Worm (Caenorhabditis elegans) whole organism, L1 larva: Measurements from ENCODE around the gene dpy-19.

Source experiments
- F16B12.6 ChIP-seq: fragments of 150-350 bp; optimal IDR thresholded peaks from 2 replicates; lab custom pipeline; 2014; ENCODE audit warnings: missing biosample characterization, missing genetic modification characterization
- aha-1 ChIP-seq: fragments of 150-350 bp; optimal IDR thresholded peaks from 2 replicates; lab custom pipeline; 2014; ENCODE audit warnings: missing biosample characterization, missing genetic modification characterization
- alr-1 ChIP-seq: fragments of 200-800 bp; sonication (Bioruptor generic); optimal IDR thresholded peaks from 2 replicates; lab custom pipeline; 2018; ENCODE audit warnings: borderline replicate concordance, mild to moderate bottlenecking, missing genetic modification characterization, missing compliant biosample characterization
- aly-2 ChIP-seq: fragments of 150-350 bp; optimal IDR thresholded peaks from 2 replicates; lab custom pipeline; 2014; ENCODE audit warnings: missing biosample characterization, missing genetic modification characterization
- blmp-1 ChIP-seq: fragments of 150-350 bp; optimal IDR thresholded peaks from 2 replicates; lab custom pipeline; 2014; ENCODE audit warnings: missing biosample characterization, missing genetic modification characterization
- ceh-82 ChIP-seq, 3 experiments: fragments of 150-350 bp in 1 of 3; sonication (generic microtip) in 2 of 3; optimal IDR thresholded peaks; 2 replicates each; lab custom pipeline; 2014 to 2017; ENCODE audit warnings: missing biosample characterization in 3 of 3, missing genetic modification characterization in 3 of 3
- ceh-88 ChIP-seq: fragments of 200-800 bp; sonication (Bioruptor generic); IDR thresholded peaks from 2 replicates; pipeline ENCODE4 v1.3.6; 2022; ENCODE audit warnings: missing genetic modification characterization, missing compliant biosample characterization
- dpl-1 ChIP-seq, 3 experiments: fragments of 150-350 bp in 2 of 3; sonication (generic microtip) in 1 of 3; optimal IDR thresholded peaks; 2 replicates each; lab custom pipeline; 2014 to 2017; ENCODE audit warnings: missing biosample characterization in 3 of 3, missing genetic modification characterization in 3 of 3, missing genetic modification reagents in 3 of 3
- egl-27 ChIP-seq, 2 experiments: fragments of 150-350 bp in 1 of 2; sonication (generic microtip); optimal IDR thresholded peaks; 3 replicates each; lab custom pipeline; 2017 to 2018; ENCODE audit warnings: missing biosample characterization in 2 of 2, missing genetic modification characterization in 2 of 2, missing genetic modification reagents in 2 of 2
- ets-5 ChIP-seq: fragments of 200-800 bp; sonication (Bioruptor generic); IDR thresholded peaks from 2 replicates; pipeline ENCODE4 v1.3.6; 2022; ENCODE audit warnings: missing genetic modification characterization, missing compliant biosample characterization
- fkh-10 ChIP-seq: sonication (generic microtip); optimal IDR thresholded peaks from 2 replicates; lab custom pipeline; 2017; ENCODE audit warnings: missing biosample characterization, missing genetic modification reagents, missing genetic modification characterization
- hpl-2 ChIP-seq: fragments of 150-350 bp; optimal IDR thresholded peaks from 2 replicates; lab custom pipeline; 2014; ENCODE audit warnings: missing biosample characterization, missing genetic modification reagents, missing genetic modification characterization
- jun-1 ChIP-seq: fragments of 150-350 bp; optimal IDR thresholded peaks from 2 replicates; lab custom pipeline; 2014; ENCODE audit warnings: missing biosample characterization, missing genetic modification reagents, missing genetic modification characterization
- lin-14 ChIP-seq: fragments of 200-800 bp; sonication (Bioruptor generic); optimal IDR thresholded peaks from 2 replicates; lab custom pipeline; 2018; ENCODE audit warnings: mild to moderate bottlenecking, missing genetic modification characterization, moderate library complexity, missing compliant biosample characterization
- lin-15B ChIP-seq: fragments of 150-350 bp; sonication (generic microtip); optimal IDR thresholded peaks from 3 replicates; lab custom pipeline; 2014; ENCODE audit warnings: missing biosample characterization, missing genetic modification characterization
- lin-35 ChIP-seq, 2 experiments: fragments of 150-350 bp; optimal IDR thresholded peaks; 2 replicates each; lab custom pipeline; 2014; ENCODE audit warnings: missing biosample characterization in 2 of 2, missing genetic modification characterization in 2 of 2, missing genetic modification reagents in 2 of 2
- lir-3 ChIP-seq: sonication (generic microtip); optimal IDR thresholded peaks from 2 replicates; lab custom pipeline; 2016; ENCODE audit warnings: mild to moderate bottlenecking, missing genetic modification characterization, moderate library complexity, missing compliant biosample characterization; ENCODE audit not compliant: poor library complexity
- mab-9 ChIP-seq: fragments of 200-800 bp; sonication (Bioruptor generic); IDR thresholded peaks from 2 replicates; pipeline ENCODE4 v1.3.6; 2022; ENCODE audit warnings: missing genetic modification reagents, missing genetic modification characterization, missing compliant biosample characterization
- mdl-1 ChIP-seq, 2 experiments: fragments of 150-350 bp; optimal IDR thresholded peaks; 2 replicates each; lab custom pipeline; 2014 to 2017; ENCODE audit warnings: missing biosample characterization in 2 of 2, missing genetic modification characterization in 2 of 2, inconsistent platforms in 1 of 2
- nhr-11 ChIP-seq: fragments of 150-350 bp; optimal IDR thresholded peaks from 2 replicates; lab custom pipeline; 2014; ENCODE audit warnings: missing biosample characterization, missing genetic modification characterization
- nhr-12 ChIP-seq: sonication (generic microtip); optimal IDR thresholded peaks from 2 replicates; lab custom pipeline; 2017; ENCODE audit warnings: missing biosample characterization, missing genetic modification characterization
- nhr-19 ChIP-seq: fragments of 200-800 bp; sonication (Bioruptor generic); conservative IDR thresholded peaks from 2 replicates; pipeline ENCODE4 v1.3.6; 2022; ENCODE audit warnings: missing genetic modification characterization, missing compliant biosample characterization
- nhr-237 ChIP-seq: fragments of 150-350 bp; optimal IDR thresholded peaks from 2 replicates; lab custom pipeline; 2014; ENCODE audit warnings: missing biosample characterization, missing genetic modification characterization
- nhr-28 ChIP-seq: fragments of 150-350 bp; optimal IDR thresholded peaks from 2 replicates; lab custom pipeline; 2014; ENCODE audit warnings: missing biosample characterization, missing genetic modification characterization
- nhr-71 ChIP-seq: sonication (generic microtip); optimal IDR thresholded peaks from 2 replicates; lab custom pipeline; 2016; ENCODE audit warnings: mild to moderate bottlenecking, missing genetic modification characterization, moderate library complexity, missing compliant biosample characterization
- nhr-76 ChIP-seq: sonication (generic microtip); optimal IDR thresholded peaks from 2 replicates; lab custom pipeline; 2017; ENCODE audit warnings: missing biosample characterization, missing genetic modification characterization
- nhr-77 ChIP-seq: fragments of 150-350 bp; optimal IDR thresholded peaks from 2 replicates; lab custom pipeline; 2014; ENCODE audit warnings: missing biosample characterization, missing genetic modification characterization
- nhr-84 ChIP-seq: sonication (generic microtip); optimal IDR thresholded peaks from 2 replicates; lab custom pipeline; 2017; ENCODE audit warnings: missing biosample characterization, missing genetic modification characterization
- nhr-85 ChIP-seq: sonication (generic microtip); peaks from one replicate; lab custom pipeline; 2016; ENCODE audit warnings: missing genetic modification characterization, inconsistent platforms, missing compliant biosample characterization
- nhr-90 ChIP-seq: sonication (generic microtip); optimal IDR thresholded peaks from 2 replicates; lab custom pipeline; 2016; ENCODE audit warnings: mild to moderate bottlenecking, missing genetic modification characterization, missing compliant biosample characterization; ENCODE audit not compliant: poor library complexity
- pag-3 ChIP-seq: sonication (generic microtip); optimal IDR thresholded peaks from 2 replicates; lab custom pipeline; 2017; ENCODE audit warnings: missing genetic modification characterization, mild to moderate bottlenecking, missing compliant biosample characterization, antibody characterized with exemption, borderline replicate concordance; ENCODE audit not compliant: insufficient read depth
- pax-3 ChIP-seq: fragments of 200-800 bp; sonication (Bioruptor generic); optimal IDR thresholded peaks from 2 replicates; lab custom pipeline; 2018; ENCODE audit warnings: mild to moderate bottlenecking, missing genetic modification characterization, moderate library complexity, missing compliant biosample characterization
- pqm-1 ChIP-seq: sonication (generic microtip); optimal IDR thresholded peaks from 3 replicates; lab custom pipeline; 2017; ENCODE audit warnings: missing biosample characterization, missing genetic modification characterization
- skn-1 ChIP-seq: fragments of 150-350 bp; optimal IDR thresholded peaks from 2 replicates; lab custom pipeline; 2014; ENCODE audit warnings: missing biosample characterization, missing genetic modification characterization
- snpc-4 ChIP-seq: fragments of 150-350 bp; optimal IDR thresholded peaks from 2 replicates; lab custom pipeline; 2014; ENCODE audit warnings: missing biosample characterization, missing genetic modification characterization
- snu-23 ChIP-seq: sonication (generic microtip); optimal IDR thresholded peaks from 2 replicates; lab custom pipeline; 2016; ENCODE audit warnings: missing genetic modification characterization, missing compliant biosample characterization
- sup-37 ChIP-seq: fragments of 200-800 bp; sonication (Bioruptor generic); optimal IDR thresholded peaks from 2 replicates; lab custom pipeline; 2018; ENCODE audit warnings: mild to moderate bottlenecking, missing genetic modification characterization, missing compliant biosample characterization
- tbx-2 ChIP-seq: sonication (generic microtip); optimal IDR thresholded peaks from 2 replicates; lab custom pipeline; 2016; ENCODE audit warnings: missing genetic modification characterization, missing compliant biosample characterization
- unc-30 ChIP-seq: sonication (generic microtip); optimal IDR thresholded peaks from 2 replicates; lab custom pipeline; 2017; ENCODE audit warnings: missing biosample characterization, missing genetic modification characterization
- unc-62 ChIP-seq: fragments of 150-350 bp; optimal IDR thresholded peaks from 2 replicates; lab custom pipeline; 2014; ENCODE audit warnings: missing biosample characterization, missing genetic modification reagents, missing genetic modification characterization
- unc-86 ChIP-seq: sonication (generic microtip); optimal IDR thresholded peaks from 2 replicates; lab custom pipeline; 2016; ENCODE audit warnings: missing genetic modification characterization, missing compliant biosample characterization
- unc-98 ChIP-seq: fragments of 200-800 bp; sonication (Bioruptor generic); IDR thresholded peaks from 2 replicates; pipeline ENCODE4 v1.3.6; 2022; ENCODE audit warnings: missing genetic modification characterization, missing compliant biosample characterization
- vab-15 ChIP-seq: sonication (generic microtip); optimal IDR thresholded peaks from 2 replicates; lab custom pipeline; 2017; ENCODE audit warnings: missing genotype, mild to moderate bottlenecking, missing genetic modification characterization, missing compliant biosample characterization
- xbp-1 ChIP-seq: sonication (generic microtip); optimal IDR thresholded peaks from 2 replicates; lab custom pipeline; 2016; ENCODE audit warnings: missing genetic modification characterization, missing compliant biosample characterization

dpy-19 gene

DNA sequence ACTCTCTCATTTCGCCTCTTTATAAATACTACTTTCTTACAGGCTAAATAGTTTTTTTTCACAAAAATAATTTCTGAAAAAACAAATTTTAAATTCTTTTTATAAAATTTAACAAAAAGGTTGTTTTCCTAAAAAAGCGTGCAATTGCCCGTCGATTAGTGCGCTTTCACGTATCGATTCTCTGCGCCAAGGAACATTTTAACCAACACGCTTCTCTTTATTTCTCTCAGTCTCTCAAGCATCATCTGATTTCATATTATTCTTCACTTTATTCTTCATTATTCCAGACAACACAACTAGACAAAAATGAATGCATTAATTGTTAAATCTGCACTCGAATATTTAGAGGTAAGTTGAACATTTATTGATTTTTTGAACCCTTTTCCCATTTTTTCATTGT is 22.4 kb upstream of the dpy-19 start, which contains the start of gene B0303.4 (continued):
- TF ChIP-seq lin-15B (tag; lab: Kevin White, UChicago) (peak; percentile 38), skn-1 (peak; percentile 53), jun-1 (tag; lab: Kevin White, UChicago) (no peak), ceh-88 (no peak), nhr-28 (no peak), aly-2 (tag; lab: Kevin White, UChicago) (no peak), unc-62 (GFP tag; lab: Kevin White, UChicago) (no peak), F16B12.6 (tag; lab: Kevin White, UChicago) (peak; percentile 83), unc-98 (GFP tag; lab: Robert Waterston, UW) (no peak), dpl-1 (GFP tag; optimal IDR thresholded peaks at IDR 0.05; lab: Kevin White, UChicago) (peak; percentile 46 to 68 (median 51)), mab-9 (no peak), nhr-76 (tag; lab: Kevin White, UChicago) (no peak), snu-23 (peak; percentile 74), nhr-12 (no peak), pax-3 (tag; lab: Kevin White, UChicago) (no peak), tbx-2 (tag; lab: Kevin White, UChicago) (peak; percentile 46), pqm-1 (tag; lab: Kevin White, UChicago) (no peak), snpc-4 (no peak), nhr-85 (tag; lab: Kevin White, UChicago) (no peak), ceh-82 (tag; optimal IDR thresholded peaks at IDR 0.05; lab: Kevin White, UChicago) (peak in 1 of 3 experiments; percentile 33), lin-14 (GFP tag; lab: Kevin White, UChicago) (peak; percentile 89), blmp-1 (peak; percentile 83), lin-35 (GFP tag; optimal IDR thresholded peaks at IDR 0.05; lab: Kevin White, UChicago) (peak; percentile 68 to 76), xbp-1 (tag; lab: Kevin White, UChicago) (peak; percentile 34), nhr-90 (peak; percentile 20), mdl-1 (tag; optimal IDR thresholded peaks at IDR 0.05; lab: Kevin White, UChicago) (peak in 1 of 2 experiments; percentile 28), nhr-71 (tag; lab: Kevin White, UChicago) (peak; percentile 72), alr-1 (tag; lab: Kevin White, UChicago) (no peak), nhr-77 (tag; lab: Kevin White, UChicago) (no peak), sup-37 (GFP tag; lab: Kevin White, UChicago) (no peak), lir-3 (tag; lab: Kevin White, UChicago) (peak; percentile 38), egl-27 (tag; optimal IDR thresholded peaks at IDR 0.05; lab: Kevin White, UChicago) (no peak), aha-1 (tag; lab: Kevin White, UChicago) (no peak), nhr-11 (tag; lab: Kevin White, UChicago) (no peak), fkh-10 (GFP tag; lab: Kevin White, UChicago) (no peak), hpl-2 (no peak), unc-86 (tag; lab: Kevin White, UChicago) (no peak), unc-30 (tag; lab: Kevin White, UChicago) (no peak), pag-3 (tag; lab: Kevin White, UChicago) (peak; percentile 43), nhr-237 (tag; lab: Kevin White, UChicago) (no peak), nhr-84 (tag; lab: Kevin White, UChicago) (no peak), ets-5 (GFP tag; lab: Robert Waterston, UW) (no peak), vab-15 (tag; lab: Kevin White, UChicago) (no peak), nhr-19 (GFP tag; lab: Robert Waterston, UW) (no peak)
- TF ChIP-seq, all 84 proteins: peak for 29
